Worm (Caenorhabditis elegans): Measurements from ENCODE around the gene T28C6.11.

T28C6.11 gene

ce11 chrIV:8794895-8795665 lies 45.0 kb downstream of the T28C6.11 start (continued):
- TF ChIP-seq daf-12 (tag; optimal IDR thresholded peaks at IDR 0.05) = peak; percentile 7
- no peak for TF ChIP-seq fos-1 (tag; optimal IDR thresholded peaks at IDR 0.05)
- TF ChIP-seq lsy-12 (tag; optimal IDR thresholded peaks at IDR 0.05) = peak; percentile 82
- peak; percentile 83 for TF ChIP-seq nhr-23 (tag; optimal IDR thresholded peaks at IDR 0.05)
- peak; percentile 65 for TF ChIP-seq elt-1 (tag; optimal IDR thresholded peaks at IDR 0.05)
- TF ChIP-seq unc-62 (GFP tag; optimal IDR thresholded peaks at IDR 0.05) = peak; percentile 80
- TF ChIP-seq elt-3 (tag; optimal IDR thresholded peaks at IDR 0.05) = peak in 1 of 3 experiments; percentile 11
- TF ChIP-seq fkh-10 (GFP tag; optimal IDR thresholded peaks at IDR 0.05) = peak; percentile 90
- TF ChIP-seq aly-2 (tag; optimal IDR thresholded peaks at IDR 0.05) = no peak
- TF ChIP-seq nhr-28 (tag; optimal IDR thresholded peaks at IDR 0.05) = no peak
- TF ChIP-seq ceh-16 (tag; optimal IDR thresholded peaks at IDR 0.05) = no peak
- TF ChIP-seq ztf-4 (tag; optimal IDR thresholded peaks at IDR 0.05) = peak; percentile 67
- TF ChIP-seq mdl-1 (tag; optimal IDR thresholded peaks at IDR 0.05) = peak; percentile 75
- no peak for TF ChIP-seq nhr-77 (tag; optimal IDR thresholded peaks at IDR 0.05)
- peak; percentile 53 for TF ChIP-seq egl-27 (tag; optimal IDR thresholded peaks at IDR 0.05)
- no peak for TF ChIP-seq fkh-2 (tag; optimal IDR thresholded peaks at IDR 0.05)
- TF ChIP-seq pqm-1 (tag; optimal IDR thresholded peaks at IDR 0.05) = peak; percentile 56
- peak; percentile 97 for TF ChIP-seq elt-2 (tag; optimal IDR thresholded peaks at IDR 0.05)

DNA sequence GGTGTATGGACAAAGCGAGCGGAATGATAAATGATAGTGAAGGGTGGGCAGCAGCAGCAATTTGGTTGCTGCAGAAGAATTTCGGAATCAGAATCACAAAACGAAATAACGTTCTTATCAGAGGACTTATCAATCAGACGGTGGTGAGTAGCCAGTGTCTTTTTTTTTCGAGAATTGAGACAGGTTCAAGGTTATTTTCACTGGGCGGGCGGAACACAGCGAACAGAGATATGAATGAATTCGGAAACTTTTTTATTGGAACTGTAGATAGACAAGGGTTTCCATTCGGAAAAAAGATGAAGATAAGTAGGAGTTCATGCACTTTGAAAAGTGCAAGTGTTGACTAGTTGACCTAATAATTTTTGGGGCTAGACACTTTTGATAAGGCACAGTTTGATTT lies 46.8 kb downstream of the T28C6.11 start:
- no peak for TF ChIP-seq mdl-1 (tag; optimal IDR thresholded peaks at IDR 0.05)
- no peak for TF ChIP-seq ztf-4 (tag; optimal IDR thresholded peaks at IDR 0.05)
- no peak for TF ChIP-seq aly-2 (tag; optimal IDR thresholded peaks at IDR 0.05)
- TF ChIP-seq snpc-4 (tag; optimal IDR thresholded peaks at IDR 0.05) = no peak
- no peak for TF ChIP-seq R02D3.7 (tag; optimal IDR thresholded peaks at IDR 0.05)
- peak; percentile 37 for TF ChIP-seq elt-1 (tag; optimal IDR thresholded peaks at IDR 0.05)
- no peak for TF ChIP-seq nhr-28 (tag; optimal IDR thresholded peaks at IDR 0.05)
- peak; percentile 8 for TF ChIP-seq unc-62 (GFP tag; optimal IDR thresholded peaks at IDR 0.05)
- no peak for TF ChIP-seq lin-15B (tag; optimal IDR thresholded peaks at IDR 0.05)
- TF ChIP-seq nhr-23 (tag; optimal IDR thresholded peaks at IDR 0.05) = peak; percentile 93
- TF ChIP-seq ztf-11 (tag; optimal IDR thresholded peaks at IDR 0.05) = no peak
- no peak for TF ChIP-seq pha-4 (tag; optimal IDR thresholded peaks at IDR 0.05)
- TF ChIP-seq nhr-76 (tag; optimal IDR thresholded peaks at IDR 0.05) = no peak
- TF ChIP-seq fos-1 (tag; optimal IDR thresholded peaks at IDR 0.05) = no peak
- TF ChIP-seq nhr-12 (tag; optimal IDR thresholded peaks at IDR 0.05) = no peak
- TF ChIP-seq mml-1 (tag; optimal IDR thresholded peaks at IDR 0.05) = no peak
- TF ChIP-seq ceh-9 (tag; optimal IDR thresholded peaks at IDR 0.05) = no peak
- TF ChIP-seq ZK546.5 (tag; optimal IDR thresholded peaks at IDR 0.05) = no peak
- TF ChIP-seq fkh-10 (GFP tag; optimal IDR thresholded peaks at IDR 0.05) = no peak
- TF ChIP-seq elt-3 (tag; optimal IDR thresholded peaks at IDR 0.05) = peak; percentile 37 to 99 (median 61)
- no peak for TF ChIP-seq nhr-11 (tag; optimal IDR thresholded peaks at IDR 0.05)
- TF ChIP-seq elt-2 (tag; optimal IDR thresholded peaks at IDR 0.05) = peak; percentile 70
- TF ChIP-seq ceh-28 (tag; optimal IDR thresholded peaks at IDR 0.05) = peak; percentile 3
- no peak for TF ChIP-seq sea-2 (GFP tag; optimal IDR thresholded peaks at IDR 0.05)
- TF ChIP-seq daf-12 (tag; optimal IDR thresholded peaks at IDR 0.05) = peak; percentile 52
- TF ChIP-seq lin-39 (tag; optimal IDR thresholded peaks at IDR 0.05) = no peak
- TF ChIP-seq fkh-2 (tag; optimal IDR thresholded peaks at IDR 0.05) = no peak
- no peak for TF ChIP-seq nhr-77 (tag; optimal IDR thresholded peaks at IDR 0.05)
- TF ChIP-seq unc-39 (tag; optimal IDR thresholded peaks at IDR 0.05) = no peak
- TF ChIP-seq zag-1 (tag; optimal IDR thresholded peaks at IDR 0.05) = no peak
- no peak for TF ChIP-seq egl-5 (tag; optimal IDR thresholded peaks at IDR 0.05)
- no peak for TF ChIP-seq skn-1 (tag; optimal IDR thresholded peaks at IDR 0.05)
- TF ChIP-seq nhr-67 (tag; optimal IDR thresholded peaks at IDR 0.05) = no peak
- TF ChIP-seq nhr-25 (tag; optimal IDR thresholded peaks at IDR 0.05) = peak; percentile 77
- TF ChIP-seq ceh-82 (tag; optimal IDR thresholded peaks at IDR 0.05) = no peak
- TF ChIP-seq egl-27 (tag; optimal IDR thresholded peaks at IDR 0.05) = peak; percentile 40
- TF ChIP-seq nhr-237 (tag; optimal IDR thresholded peaks at IDR 0.05) = no peak
- peak; percentile 69 for TF ChIP-seq ama-1 (optimal IDR thresholded peaks at IDR 0.05)
- TF ChIP-seq tbx-2 (tag; optimal IDR thresholded peaks at IDR 0.05) = no peak
- TF ChIP-seq jun-1 (tag; optimal IDR thresholded peaks at IDR 0.05) = peak; percentile 24
- peak; percentile 11 for TF ChIP-seq lsy-12 (tag; optimal IDR thresholded peaks at IDR 0.05)
- TF ChIP-seq ceh-16 (tag; optimal IDR thresholded peaks at IDR 0.05) = no peak
- peak; percentile 8 for TF ChIP-seq hmg-11 (tag; optimal IDR thresholded peaks at IDR 0.05)
- no peak for TF ChIP-seq eor-1 (tag; optimal IDR thresholded peaks at IDR 0.05)
- TF ChIP-seq nfya-1 (tag; optimal IDR thresholded peaks at IDR 0.05; ENCODE audit: insufficient read depth) = peak; percentile 5
- TF ChIP-seq nhr-43 (tag; optimal IDR thresholded peaks at IDR 0.05; ENCODE audit: poor library complexity, severe bottlenecking) = peak; percentile 63
- peak; percentile 24 for TF ChIP-seq pqm-1 (tag; optimal IDR thresholded peaks at IDR 0.05)

Data from whole organism, L3 larva.